Worm (Caenorhabditis elegans): Measurements from ENCODE around the gene gba-4.

gba-4 gene

DNA sequence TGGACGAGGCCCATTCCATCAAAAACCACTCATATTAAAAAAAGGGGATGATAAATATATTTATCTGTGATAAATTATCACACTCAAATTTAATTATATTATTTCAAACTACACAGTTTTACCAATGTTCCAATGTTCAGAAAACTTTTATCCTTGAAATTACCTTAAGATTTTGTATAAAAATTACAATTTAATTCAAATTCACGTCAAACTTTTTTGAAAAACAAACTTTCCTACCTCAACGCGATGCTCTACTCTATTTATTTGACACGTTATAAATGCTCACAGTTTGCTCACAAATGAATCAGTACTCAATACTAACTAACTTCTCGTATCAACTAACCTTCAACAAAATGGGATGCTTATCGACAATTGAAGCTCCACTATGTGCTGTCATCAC lies 31.9 kb upstream of the gba-4 start, which contains the start of gene F41H10.1:
Gene F41H10.1 (plus strand): TSS at position 301 of the 400 bp plus-strand sequence.
- TF ChIP-seq nhr-77 (tag; optimal IDR thresholded peaks at IDR 0.05), result no peak
- no peak for TF ChIP-seq unc-39 (tag; optimal IDR thresholded peaks at IDR 0.05)
- TF ChIP-seq fkh-2 (tag; optimal IDR thresholded peaks at IDR 0.05), result no peak
- no peak for TF ChIP-seq sea-2 (GFP tag; optimal IDR thresholded peaks at IDR 0.05)
- no peak for TF ChIP-seq ceh-9 (tag; optimal IDR thresholded peaks at IDR 0.05)
- no peak for TF ChIP-seq R02D3.7 (tag; optimal IDR thresholded peaks at IDR 0.05)

ce11 chrIV:5381334-5381733 lies 30.6 kb upstream of the gba-4 start, which contains the start of gene F41H10.2:
F41H10.2 (plus strand) TSS chrIV:5381634.
- TF ChIP-seq sea-2 (GFP tag; optimal IDR thresholded peaks at IDR 0.05) (no peak), nhr-76 (tag; optimal IDR thresholded peaks at IDR 0.05) (no peak), aly-2 (tag; optimal IDR thresholded peaks at IDR 0.05) (no peak), unc-62 (GFP tag; optimal IDR thresholded peaks at IDR 0.05) (no peak), ceh-9 (tag; optimal IDR thresholded peaks at IDR 0.05) (no peak), fkh-2 (tag; optimal IDR thresholded peaks at IDR 0.05) (no peak), nhr-77 (tag; optimal IDR thresholded peaks at IDR 0.05) (no peak), ztf-11 (tag; optimal IDR thresholded peaks at IDR 0.05) (no peak), ceh-28 (tag; optimal IDR thresholded peaks at IDR 0.05) (no peak), elt-2 (tag; optimal IDR thresholded peaks at IDR 0.05) (no peak), nhr-25 (tag; optimal IDR thresholded peaks at IDR 0.05) (no peak), pqm-1 (tag; optimal IDR thresholded peaks at IDR 0.05) (no peak), ceh-82 (tag; optimal IDR thresholded peaks at IDR 0.05) (no peak), daf-12 (tag; optimal IDR thresholded peaks at IDR 0.05) (no peak), lin-39 (tag; optimal IDR thresholded peaks at IDR 0.05) (no peak), nhr-43 (tag; optimal IDR thresholded peaks at IDR 0.05; ENCODE audit: poor library complexity, severe bottlenecking) (no peak), unc-39 (tag; optimal IDR thresholded peaks at IDR 0.05) (no peak), snpc-4 (tag; optimal IDR thresholded peaks at IDR 0.05) (no peak), pha-4 (tag; optimal IDR thresholded peaks at IDR 0.05) (no peak)

DNA sequence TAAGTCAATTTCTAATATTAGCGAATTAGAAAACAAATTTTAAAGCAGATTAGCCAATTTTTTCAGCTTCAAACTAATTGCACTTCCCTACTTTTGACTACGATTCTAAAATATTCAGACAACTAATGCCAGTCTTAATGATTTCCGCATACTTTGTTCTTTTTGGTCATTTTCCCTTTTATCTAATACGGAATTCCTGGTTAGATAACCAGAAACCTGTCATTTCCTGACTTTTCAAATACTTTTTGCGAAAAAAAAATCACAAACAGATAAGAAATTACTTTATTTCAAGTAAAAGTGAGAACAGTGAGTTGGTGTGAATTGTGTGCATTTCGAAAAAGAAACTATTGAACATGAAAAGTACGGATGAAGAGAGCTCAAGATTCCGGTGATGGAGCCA lies 29.4 kb upstream of the gba-4 start:
- TF ChIP-seq egl-27 (tag; optimal IDR thresholded peaks at IDR 0.05) (no peak), elt-3 (tag; optimal IDR thresholded peaks at IDR 0.05) (no peak), nhr-11 (tag; optimal IDR thresholded peaks at IDR 0.05) (no peak), pqm-1 (tag; optimal IDR thresholded peaks at IDR 0.05) (peak; percentile 46), elt-2 (tag; optimal IDR thresholded peaks at IDR 0.05) (peak; percentile 83)

ce11 chrIV:5377062-5377461 lies 26.4 kb upstream of the gba-4 start, which contains the start of gene elo-5:
elo-5 (minus strand) TSS chrIV:5377117.
- no peak for TF ChIP-seq sea-2 (GFP tag; optimal IDR thresholded peaks at IDR 0.05)
- TF ChIP-seq elt-2 (tag; optimal IDR thresholded peaks at IDR 0.05), result peak; percentile 91
- TF ChIP-seq pqm-1 (tag; optimal IDR thresholded peaks at IDR 0.05), result peak; percentile 52
- peak; percentile 47 for TF ChIP-seq pha-4 (tag; optimal IDR thresholded peaks at IDR 0.05)
- no peak for TF ChIP-seq ZK546.5 (tag; optimal IDR thresholded peaks at IDR 0.05)
- TF ChIP-seq nhr-67 (tag; optimal IDR thresholded peaks at IDR 0.05), result no peak
- TF ChIP-seq ceh-9 (tag; optimal IDR thresholded peaks at IDR 0.05), result no peak
- TF ChIP-seq eor-1 (tag; optimal IDR thresholded peaks at IDR 0.05), result no peak
- no peak for TF ChIP-seq elt-1 (tag; optimal IDR thresholded peaks at IDR 0.05)
- no peak for TF ChIP-seq snpc-4 (tag; optimal IDR thresholded peaks at IDR 0.05)

- TF ChIP-seq elt-3 (tag; optimal IDR thresholded peaks at IDR 0.05), result no peak
- no peak for TF ChIP-seq fkh-2 (tag; optimal IDR thresholded peaks at IDR 0.05)
- no peak for TF ChIP-seq nhr-12 (tag; optimal IDR thresholded peaks at IDR 0.05)
- TF ChIP-seq nhr-28 (tag; optimal IDR thresholded peaks at IDR 0.05), result no peak
- no peak for TF ChIP-seq fos-1 (tag; optimal IDR thresholded peaks at IDR 0.05)
Measured at ce11 chrIV:5374946-5375345, 24.2 kb upstream of the gba-4 start.

DNA sequence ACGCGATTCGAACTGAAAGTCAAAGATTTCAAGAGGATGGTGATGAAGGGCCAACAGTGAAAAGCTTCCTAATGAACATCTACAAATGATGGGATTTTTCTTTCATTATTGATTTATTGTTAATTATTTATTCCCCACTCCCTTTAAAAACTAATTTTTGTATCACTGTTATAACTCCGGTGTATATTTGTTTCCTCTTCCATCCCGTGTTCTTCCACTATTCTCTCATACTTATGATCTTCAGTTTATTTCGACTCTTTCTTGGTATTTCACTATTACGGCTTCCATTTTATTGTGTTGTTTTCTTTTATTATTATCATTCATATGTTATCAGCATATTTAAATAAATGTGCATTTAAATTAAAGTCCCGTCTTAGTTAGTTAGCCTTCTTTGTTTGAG lies 23.6 kb upstream of the gba-4 start:
- TF ChIP-seq elt-3 (tag; optimal IDR thresholded peaks at IDR 0.05) (no peak), nhr-77 (tag; optimal IDR thresholded peaks at IDR 0.05) (peak; percentile 13), sea-2 (GFP tag; optimal IDR thresholded peaks at IDR 0.05) (no peak), R02D3.7 (tag; optimal IDR thresholded peaks at IDR 0.05) (no peak), fkh-2 (tag; optimal IDR thresholded peaks at IDR 0.05) (no peak), mdl-1 (tag; optimal IDR thresholded peaks at IDR 0.05) (no peak), jun-1 (tag; optimal IDR thresholded peaks at IDR 0.05) (no peak), egl-5 (tag; optimal IDR thresholded peaks at IDR 0.05) (no peak), ama-1 (optimal IDR thresholded peaks at IDR 0.05) (no peak), fos-1 (tag; optimal IDR thresholded peaks at IDR 0.05) (peak; percentile 57), elt-2 (tag; optimal IDR thresholded peaks at IDR 0.05) (peak; percentile 55), ceh-16 (tag; optimal IDR thresholded peaks at IDR 0.05) (no peak), ceh-28 (tag; optimal IDR thresholded peaks at IDR 0.05) (peak; percentile 27), ceh-9 (tag; optimal IDR thresholded peaks at IDR 0.05) (no peak), ZK546.5 (tag; optimal IDR thresholded peaks at IDR 0.05) (no peak), eor-1 (tag; optimal IDR thresholded peaks at IDR 0.05) (no peak)

Data from whole organism, L3 larva.